Worm (Caenorhabditis elegans) whole organism, young adult: ENCODE data around the gene sri-40.

Experiments used
- Y53G8AR.9 ChIP-seq: fragments of 200-800 bp; sonication (Bioruptor generic); conservative IDR thresholded peaks from 2 replicates; pipeline ENCODE4 v1.3.6; 2022; ENCODE audit warnings: missing genetic modification reagents, missing genetic modification characterization, missing compliant biosample characterization
- Y95B8A.8 ChIP-seq: fragments of 200-800 bp; sonication (Bioruptor generic); IDR thresholded peaks from 2 replicates; pipeline ENCODE4 v1.3.6; 2022; ENCODE audit warnings: missing genetic modification reagents, missing genetic modification characterization, missing compliant biosample characterization
- aptf-3 ChIP-seq: fragments of 200-800 bp; sonication (Bioruptor generic); IDR thresholded peaks from 2 replicates; pipeline ENCODE4 v1.3.6; 2022; ENCODE audit warnings: missing genetic modification characterization, missing compliant biosample characterization
- lin-54 ChIP-seq: fragments of 200-800 bp; sonication (Bioruptor generic); optimal IDR thresholded peaks from 2 replicates; lab custom pipeline; 2018; ENCODE audit warnings: mild to moderate bottlenecking, missing genetic modification characterization, missing compliant biosample characterization
- sea-2 ChIP-seq: fragments of 200-800 bp; sonication (Bioruptor generic); IDR thresholded peaks from 2 replicates; pipeline ENCODE4 v1.3.6; 2022; ENCODE audit warnings: missing genetic modification characterization, missing compliant biosample characterization
- snpc-4 ChIP-seq, 5 experiments: fragments of 150-350 bp in 1 of 5; sonication (generic microtip) in 4 of 5; optimal IDR thresholded peaks; 2 replicates each; lab custom pipeline; 2014 to 2018; ENCODE audit warnings: missing genetic modification characterization in 5 of 5, missing biosample characterization in 3 of 5, antibody characterized with exemption in 2 of 5, mild to moderate bottlenecking in 2 of 5, missing compliant biosample characterization in 2 of 5, missing genotype in 2 of 5, moderate library complexity in 2 of 5, missing genetic modification reagents in 1 of 5
- unc-130 ChIP-seq: sonication (generic microtip); optimal IDR thresholded peaks from 2 replicates; lab custom pipeline; 2016; ENCODE audit warnings: missing genetic modification reagents, missing genetic modification characterization, missing compliant biosample characterization

DNA sequence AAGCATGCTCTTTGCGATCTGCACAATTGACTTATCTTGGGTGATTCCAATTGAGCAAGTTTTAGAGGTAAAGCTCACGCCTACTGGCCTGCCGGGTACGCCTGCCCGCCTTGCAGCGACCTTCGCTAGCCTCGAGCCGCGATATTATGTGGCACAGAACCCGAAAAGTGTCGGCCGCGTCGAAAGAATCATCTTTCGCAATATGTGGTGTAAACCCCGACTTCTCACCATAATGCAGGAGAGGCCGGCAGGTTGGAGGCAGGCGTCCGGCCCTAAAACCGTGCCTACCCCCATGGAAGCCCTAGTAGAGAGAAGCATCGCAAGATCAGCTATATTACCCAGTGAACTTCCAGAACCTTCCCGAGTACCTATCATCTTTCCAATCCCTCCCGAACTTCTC lies 8.1 kb downstream of the sri-40 start:
- no peak for TF ChIP-seq unc-130
- TF ChIP-seq Y53G8AR.9 (GFP tag; lab: Robert Waterston, UW): no peak
- TF ChIP-seq Y95B8A.8: no peak
- TF ChIP-seq sea-2: no peak
- no peak for TF ChIP-seq snpc-4 (GFP tag; optimal IDR thresholded peaks at IDR 0.05; lab: Kevin White, UChicago)
- TF ChIP-seq snpc-4 (tag; optimal IDR thresholded peaks at IDR 0.05; lab: Kevin White, UChicago): no peak
- TF ChIP-seq aptf-3 (GFP tag; lab: Robert Waterston, UW): no peak
- no peak for TF ChIP-seq lin-54
